Worm (Caenorhabditis elegans) whole organism, mixed stage, embryonic: Measurements from ENCODE around the gene Y59A8B.8.

Source experiments
- M03D4.4 ChIP-seq: sonication (generic microtip); optimal IDR thresholded peaks from 2 replicates; lab custom pipeline; 2017; ENCODE audit warnings: mild to moderate bottlenecking, missing genetic modification characterization, missing compliant biosample characterization
- bed-3 ChIP-seq: fragments of 200-800 bp; sonication (Bioruptor generic); optimal IDR thresholded peaks from 3 replicates; lab custom pipeline; 2018; ENCODE audit warnings: mild to moderate bottlenecking, missing genetic modification characterization, moderate library complexity, missing compliant biosample characterization
- blmp-1 ChIP-seq: fragments of 150-350 bp; optimal IDR thresholded peaks from 2 replicates; lab custom pipeline; 2014; ENCODE audit warnings: missing biosample characterization, missing genetic modification characterization
- ceh-39 ChIP-seq: fragments of 150-350 bp; optimal IDR thresholded peaks from 2 replicates; lab custom pipeline; 2014; ENCODE audit warnings: missing biosample characterization, missing genetic modification characterization
- ceh-43 ChIP-seq: fragments of 200-800 bp; sonication (Bioruptor generic); optimal IDR thresholded peaks from 2 replicates; lab custom pipeline; 2018; ENCODE audit warnings: mild to moderate bottlenecking, missing genetic modification characterization, moderate library complexity, missing compliant biosample characterization
- ceh-83 ChIP-seq: fragments of 200-800 bp; sonication (Bioruptor generic); optimal IDR thresholded peaks from 2 replicates; lab custom pipeline; 2018; ENCODE audit warnings: mild to moderate bottlenecking, missing genetic modification characterization, missing compliant biosample characterization
- ces-1 ChIP-seq: fragments of 150-350 bp; optimal IDR thresholded peaks from 2 replicates; lab custom pipeline; 2014; ENCODE audit warnings: missing biosample characterization, missing genetic modification reagents, missing genetic modification characterization
- cnd-1 ChIP-seq: fragments of 200-800 bp; sonication (Bioruptor generic); optimal IDR thresholded peaks from 2 replicates; lab custom pipeline; 2018; ENCODE audit warnings: mild to moderate bottlenecking, missing genetic modification characterization, missing compliant biosample characterization
- drap-1 ChIP-seq: fragments of 200-800 bp; sonication (Bioruptor generic); optimal IDR thresholded peaks from 3 replicates; lab custom pipeline; 2018; ENCODE audit warnings: mild to moderate bottlenecking, missing genetic modification characterization, missing compliant biosample characterization
- elt-1 ChIP-seq: sonication (generic microtip); optimal IDR thresholded peaks from 2 replicates; lab custom pipeline; 2017; ENCODE audit warnings: missing genetic modification characterization, mild to moderate bottlenecking, missing compliant biosample characterization, antibody characterized with exemption, moderate library complexity, borderline replicate concordance; ENCODE audit not compliant: insufficient read depth
- elt-3 ChIP-seq: fragments of 150-350 bp; optimal IDR thresholded peaks from 2 replicates; lab custom pipeline; 2014; ENCODE audit warnings: missing biosample characterization, missing genetic modification characterization
- flh-1 ChIP-seq: fragments of 200-800 bp; sonication (Bioruptor generic); optimal IDR thresholded peaks from 2 replicates; lab custom pipeline; 2018; ENCODE audit warnings: mild to moderate bottlenecking, missing genetic modification characterization, moderate library complexity, missing compliant biosample characterization
- ham-2 ChIP-seq: fragments of 200-800 bp; sonication (Bioruptor generic); optimal IDR thresholded peaks from 2 replicates; lab custom pipeline; 2018; ENCODE audit warnings: mild to moderate bottlenecking, missing genetic modification characterization, missing compliant biosample characterization
- hlh-1 ChIP-seq: fragments of 150-350 bp; optimal IDR thresholded peaks from 2 replicates; lab custom pipeline; 2014; ENCODE audit warnings: missing biosample characterization, missing genetic modification reagents, missing genetic modification characterization
- lin-13 ChIP-seq: fragments of 150-350 bp; optimal IDR thresholded peaks from 2 replicates; lab custom pipeline; 2014; ENCODE audit warnings: missing biosample characterization, missing genetic modification characterization
- lin-32 ChIP-seq: fragments of 200-800 bp; sonication (Bioruptor generic); optimal IDR thresholded peaks from 2 replicates; lab custom pipeline; 2018; ENCODE audit warnings: mild to moderate bottlenecking, missing genetic modification characterization, missing compliant biosample characterization
- lsy-2 ChIP-seq: fragments of 150-350 bp; optimal IDR thresholded peaks from 2 replicates; lab custom pipeline; 2014; ENCODE audit warnings: missing biosample characterization, missing genetic modification characterization
- mab-5 ChIP-seq: fragments of 150-350 bp; optimal IDR thresholded peaks from 2 replicates; lab custom pipeline; 2014; ENCODE audit warnings: missing biosample characterization, missing genetic modification characterization
- mep-1 ChIP-seq: fragments of 150-350 bp; optimal IDR thresholded peaks from 2 replicates; lab custom pipeline; 2017; ENCODE audit warnings: missing biosample characterization, missing genetic modification reagents, missing genetic modification characterization, inconsistent platforms
- mls-2 ChIP-seq: sonication (generic microtip); optimal IDR thresholded peaks from 2 replicates; lab custom pipeline; 2016; ENCODE audit warnings: mild to moderate bottlenecking, missing genetic modification characterization, moderate library complexity, missing compliant biosample characterization
- nhr-12 ChIP-seq: fragments of 150-350 bp; optimal IDR thresholded peaks from 2 replicates; lab custom pipeline; 2014; ENCODE audit warnings: missing biosample characterization, missing genetic modification characterization
- nhr-2 ChIP-seq: fragments of 150-350 bp; optimal IDR thresholded peaks from 2 replicates; lab custom pipeline; 2014; ENCODE audit warnings: missing biosample characterization, missing genetic modification characterization
- nhr-237 ChIP-seq: fragments of 150-350 bp; optimal IDR thresholded peaks from 2 replicates; lab custom pipeline; 2014; ENCODE audit warnings: missing biosample characterization, missing genetic modification characterization
- nhr-28 ChIP-seq: fragments of 150-350 bp; optimal IDR thresholded peaks from 2 replicates; lab custom pipeline; 2014; ENCODE audit warnings: missing biosample characterization, missing genetic modification characterization
- nhr-76 ChIP-seq: sonication (generic microtip); optimal IDR thresholded peaks from 2 replicates; lab custom pipeline; 2017; ENCODE audit warnings: missing biosample characterization, missing genetic modification characterization
- pha-4 ChIP-seq: fragments of 150-350 bp; optimal IDR thresholded peaks from 2 replicates; lab custom pipeline; 2018; ENCODE audit warnings: missing biosample characterization, missing genetic modification reagents, missing genetic modification characterization
- sem-2 ChIP-seq: fragments of 200-800 bp; sonication (Bioruptor generic); optimal IDR thresholded peaks from 2 replicates; lab custom pipeline; 2018; ENCODE audit warnings: mild to moderate bottlenecking, missing genetic modification characterization, missing compliant biosample characterization
- snpc-4 ChIP-seq: fragments of 150-350 bp; optimal IDR thresholded peaks from 2 replicates; lab custom pipeline; 2014; ENCODE audit warnings: missing biosample characterization, missing genetic modification characterization
- sptf-1 ChIP-seq: sonication (generic microtip); optimal IDR thresholded peaks from 2 replicates; lab custom pipeline; 2017; ENCODE audit warnings: mild to moderate bottlenecking, missing genetic modification characterization, moderate library complexity, missing compliant biosample characterization
- tbx-8 ChIP-seq: fragments of 200-800 bp; sonication (Bioruptor generic); optimal IDR thresholded peaks from 2 replicates; lab custom pipeline; 2018; ENCODE audit warnings: mild to moderate bottlenecking, missing genetic modification characterization, moderate library complexity, missing compliant biosample characterization
- unc-120 ChIP-seq: sonication (generic microtip); optimal IDR thresholded peaks from 2 replicates; lab custom pipeline; 2017; ENCODE audit warnings: missing genetic modification characterization, missing compliant biosample characterization; ENCODE audit not compliant: poor library complexity, severe bottlenecking
- unc-39 ChIP-seq: fragments of 150-350 bp; optimal IDR thresholded peaks from 2 replicates; lab custom pipeline; 2014; ENCODE audit warnings: missing biosample characterization, missing genetic modification characterization
- unc-62 ChIP-seq: fragments of 150-350 bp; optimal IDR thresholded peaks from 2 replicates; lab custom pipeline; 2014; ENCODE audit warnings: missing biosample characterization, missing genetic modification reagents, missing genetic modification characterization
- zip-8 ChIP-seq: fragments of 150-350 bp; optimal IDR thresholded peaks from 2 replicates; lab custom pipeline; 2014; ENCODE audit warnings: missing biosample characterization, missing genetic modification characterization
- ztf-11 ChIP-seq: fragments of 150-350 bp; optimal IDR thresholded peaks from 2 replicates; lab custom pipeline; 2014; ENCODE audit warnings: missing biosample characterization, missing genetic modification characterization

The Y59A8B.8 gene

DNA sequence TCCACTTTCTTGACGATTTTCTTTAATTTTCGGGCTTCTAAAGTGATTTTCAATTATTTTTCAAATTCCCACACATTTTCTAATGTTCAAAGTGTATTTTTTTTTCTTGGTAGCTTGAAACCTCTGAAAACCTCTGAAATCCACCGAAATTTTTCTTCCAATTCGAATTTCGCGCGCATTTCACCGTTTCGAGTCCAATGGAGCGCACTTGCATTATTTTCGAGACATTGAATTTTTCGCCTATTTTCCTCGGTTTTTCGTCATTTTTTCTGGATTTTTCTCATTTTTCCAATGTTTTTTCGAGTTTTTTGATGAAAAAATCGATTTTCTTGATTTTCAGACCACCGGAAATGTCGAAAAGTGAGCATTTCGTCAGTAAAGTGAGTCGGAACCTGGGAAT, 20.7 kb upstream of the Y59A8B.8 start, which contains the start of gene slr-2:
Gene slr-2 (plus strand): TSS at position 341 of the 400 bp plus-strand sequence.
- TF ChIP-seq lin-32 (GFP tag; lab: Kevin White, UChicago): no peak
- TF ChIP-seq sptf-1 (tag; lab: Kevin White, UChicago): no peak
- TF ChIP-seq mab-5 (tag; lab: Kevin White, UChicago): no peak
- TF ChIP-seq M03D4.4: no peak
- TF ChIP-seq ham-2 (GFP tag; lab: Kevin White, UChicago): no peak
- no peak for TF ChIP-seq unc-120 (tag; lab: Kevin White, UChicago)
- no peak for TF ChIP-seq blmp-1 (tag; lab: Kevin White, UChicago)
- TF ChIP-seq ceh-39 (tag; lab: Kevin White, UChicago): no peak
- peak; percentile 19 for TF ChIP-seq mep-1 (tag; lab: Kevin White, UChicago)
- peak; percentile 25 for TF ChIP-seq nhr-237 (tag; lab: Kevin White, UChicago)
- no peak for TF ChIP-seq unc-62 (GFP tag; lab: Kevin White, UChicago)
- TF ChIP-seq ztf-11 (tag; lab: Kevin White, UChicago): no peak
- TF ChIP-seq bed-3 (GFP tag; lab: Kevin White, UChicago): no peak
- no peak for TF ChIP-seq ceh-43 (GFP tag; lab: Kevin White, UChicago)
- no peak for TF ChIP-seq elt-3
- no peak for TF ChIP-seq unc-39
- TF ChIP-seq lin-13 (tag; lab: Kevin White, UChicago): peak; percentile 23
- TF ChIP-seq zip-8 (tag; lab: Kevin White, UChicago): no peak
- no peak for TF ChIP-seq nhr-76
- TF ChIP-seq flh-1 (GFP tag; lab: Kevin White, UChicago): no peak
- no peak for TF ChIP-seq sem-2 (GFP tag; lab: Kevin White, UChicago)
- TF ChIP-seq snpc-4 (tag; lab: Kevin White, UChicago): no peak
- no peak for TF ChIP-seq nhr-28 (tag; lab: Kevin White, UChicago)
- no peak for TF ChIP-seq ceh-83
- no peak for TF ChIP-seq cnd-1 (tag; lab: Kevin White, UChicago)
- TF ChIP-seq tbx-8 (GFP tag; lab: Kevin White, UChicago): no peak
- TF ChIP-seq drap-1 (GFP tag; lab: Kevin White, UChicago): no peak
- no peak for TF ChIP-seq ces-1 (GFP tag; lab: Kevin White, UChicago)
- TF ChIP-seq elt-1 (tag; lab: Kevin White, UChicago): no peak
- peak; percentile 18 for TF ChIP-seq nhr-2
- TF ChIP-seq nhr-12 (tag; lab: Kevin White, UChicago): no peak
- TF ChIP-seq lsy-2: peak; percentile 36
- TF ChIP-seq hlh-1: peak; percentile 5
- TF ChIP-seq pha-4: no peak
- TF ChIP-seq mls-2 (tag; lab: Kevin White, UChicago): no peak
- TF ChIP-seq, all 35 proteins: peak for 6

DNA sequence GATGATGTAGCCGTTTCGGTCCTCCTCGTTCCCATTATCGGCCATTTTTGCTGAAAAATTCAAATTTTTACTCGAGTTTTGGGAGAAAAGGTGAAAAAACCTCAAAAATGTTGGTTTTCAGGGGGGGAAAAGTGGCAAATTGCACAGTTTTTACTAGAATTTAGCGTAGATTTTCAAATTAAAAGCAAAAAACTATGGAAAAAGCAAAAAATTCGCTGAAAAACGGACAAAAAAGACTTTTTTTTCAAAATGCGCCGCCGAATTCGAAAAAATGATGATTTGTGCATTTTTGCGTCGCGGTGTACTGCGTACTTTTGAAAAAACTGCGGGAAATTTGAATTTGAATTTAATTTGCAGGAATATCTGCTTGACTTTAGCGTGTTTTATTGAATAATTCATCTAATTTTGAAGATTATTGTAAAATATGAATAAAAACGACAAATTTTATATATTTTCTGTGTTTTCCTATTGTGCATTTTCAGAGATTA, 20.1 kb upstream of the Y59A8B.8 start, which contains the start of gene Y59A8B.12:
Gene Y59A8B.12 (minus strand): TSS at position 51 of the 488 bp plus-strand sequence.
- TF ChIP-seq lin-13 (tag; lab: Kevin White, UChicago) (peak; percentile 16), lsy-2 (no peak), elt-3 (no peak), nhr-76 (no peak), ceh-43 (GFP tag; lab: Kevin White, UChicago) (no peak)

DNA sequence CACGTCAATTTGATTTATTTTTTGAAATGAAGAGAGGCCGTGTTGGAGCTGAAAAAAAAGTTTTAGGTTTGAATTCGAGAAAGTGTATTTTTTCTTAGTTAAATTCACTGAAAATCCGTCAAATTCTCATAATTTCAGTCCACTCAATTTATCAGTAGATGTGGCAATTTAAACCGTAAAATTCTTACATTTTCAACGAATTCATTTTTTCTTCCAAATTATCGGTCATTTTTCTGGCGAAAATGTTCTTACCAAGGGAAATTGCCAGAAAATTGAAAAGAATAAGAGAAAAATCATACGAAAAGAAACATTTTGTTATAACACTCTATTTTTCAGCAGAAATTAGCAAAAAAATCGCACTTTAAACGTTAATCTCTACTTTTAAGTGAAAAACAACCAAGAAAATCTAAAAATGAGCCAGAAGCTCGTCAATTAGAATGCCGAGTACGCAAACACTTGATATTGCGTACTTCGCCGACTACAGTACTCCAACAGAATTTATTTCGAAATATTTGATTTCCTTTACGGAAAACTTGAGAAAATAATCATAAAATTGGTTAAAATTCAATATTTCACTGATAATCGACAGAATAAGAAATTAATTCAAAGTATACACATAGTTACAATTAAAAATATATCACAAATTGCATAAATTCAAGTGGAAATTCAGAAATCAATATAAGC, 19.2 kb upstream of the Y59A8B.8 start, which contains the start of gene fbxa-106:
Gene fbxa-106 (minus strand): TSS at position 51 of the 684 bp plus-strand sequence.
- TF ChIP-seq nhr-2: no peak
- TF ChIP-seq, all 35 proteins: peak for 0

DNA sequence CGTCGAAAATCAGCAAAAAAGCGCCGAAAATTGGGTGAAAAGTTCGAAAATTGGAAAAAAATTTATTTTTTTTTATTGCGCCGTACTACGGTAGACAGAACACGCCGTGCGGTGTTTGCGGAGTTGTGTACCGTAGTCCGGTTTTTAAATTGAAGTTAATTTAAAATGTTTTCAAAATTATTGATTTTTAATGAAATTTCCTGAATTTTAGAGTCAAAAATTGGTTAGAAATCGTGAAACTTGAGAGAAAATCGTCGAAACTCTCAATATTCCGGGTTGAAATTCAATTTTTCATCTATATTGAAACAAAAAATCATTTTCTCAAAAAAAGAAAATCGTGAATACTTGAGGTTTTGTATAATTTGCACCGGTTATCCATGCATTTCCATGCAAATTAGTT, 15.8 kb upstream of the Y59A8B.8 start, which contains the start of gene nova-1:
Gene nova-1 (minus strand): TSS at position 101 of the 400 bp plus-strand sequence.
- TF ChIP-seq elt-3 (no peak), cnd-1 (tag; lab: Kevin White, UChicago) (no peak)
